Worm (Caenorhabditis elegans) whole organism, L1 larva: Measurements from ENCODE around the gene ZK105.11.

Experiments used
- Y116A8C.19 ChIP-seq: sonication (generic microtip); optimal IDR thresholded peaks from 2 replicates; lab custom pipeline; 2016; ENCODE audit warnings: missing compliant biosample characterization, missing genetic modification characterization, borderline replicate concordance
- alr-1 ChIP-seq: fragments of 200-800 bp; sonication (Bioruptor generic); optimal IDR thresholded peaks from 2 replicates; lab custom pipeline; 2018; ENCODE audit warnings: borderline replicate concordance, mild to moderate bottlenecking, missing genetic modification characterization, missing compliant biosample characterization
- blmp-1 ChIP-seq: fragments of 150-350 bp; optimal IDR thresholded peaks from 2 replicates; lab custom pipeline; 2014; ENCODE audit warnings: missing biosample characterization, missing genetic modification characterization
- ceh-90 ChIP-seq: sonication (generic microtip); optimal IDR thresholded peaks from 2 replicates; lab custom pipeline; 2016; ENCODE audit warnings: missing genetic modification characterization, missing compliant biosample characterization
- ces-1 ChIP-seq: fragments of 150-350 bp; optimal IDR thresholded peaks from 2 replicates; lab custom pipeline; 2014; ENCODE audit warnings: missing biosample characterization, missing genetic modification reagents, missing genetic modification characterization
- dsc-1 ChIP-seq: sonication (generic microtip); optimal IDR thresholded peaks from 2 replicates; lab custom pipeline; 2016; ENCODE audit warnings: mild to moderate bottlenecking, missing genetic modification characterization, missing compliant biosample characterization
- efl-1 ChIP-seq, 4 experiments: fragments of 150-350 bp; optimal IDR thresholded peaks in 3 of 4; peaks in 1 of 4; 1 replicate in 1 of 4; 2 replicates in 3 of 4; lab custom pipeline; 2014; ENCODE audit warnings: missing biosample characterization in 2 of 4, missing genetic modification characterization in 2 of 4, missing genetic modification reagents in 2 of 4
- efl-3 ChIP-seq: fragments of 200-800 bp; sonication (Bioruptor generic); optimal IDR thresholded peaks from 2 replicates; lab custom pipeline; 2018; ENCODE audit warnings: mild to moderate bottlenecking, missing genetic modification characterization, missing compliant biosample characterization
- elt-2 ChIP-seq: sonication (generic microtip); optimal IDR thresholded peaks from 2 replicates; lab custom pipeline; 2016; ENCODE audit warnings: missing genetic modification characterization, mild to moderate bottlenecking, inconsistent platforms, missing compliant biosample characterization, missing genetic modification reagents
- ets-5 ChIP-seq: fragments of 200-800 bp; sonication (Bioruptor generic); IDR thresholded peaks from 2 replicates; pipeline ENCODE4 v1.3.6; 2022; ENCODE audit warnings: missing genetic modification characterization, missing compliant biosample characterization
- fkh-10 ChIP-seq: sonication (generic microtip); optimal IDR thresholded peaks from 2 replicates; lab custom pipeline; 2017; ENCODE audit warnings: missing biosample characterization, missing genetic modification reagents, missing genetic modification characterization
- fkh-4 ChIP-seq: sonication (generic microtip); optimal IDR thresholded peaks from 2 replicates; lab custom pipeline; 2016; ENCODE audit warnings: missing compliant biosample characterization, missing genetic modification characterization, borderline replicate concordance
- grh-1 ChIP-seq: fragments of 200-800 bp; sonication (Bioruptor generic); IDR thresholded peaks from 2 replicates; pipeline ENCODE4 v1.3.6; 2022; ENCODE audit warnings: missing genetic modification reagents, missing genetic modification characterization, missing compliant biosample characterization
- lin-14 ChIP-seq: fragments of 200-800 bp; sonication (Bioruptor generic); optimal IDR thresholded peaks from 2 replicates; lab custom pipeline; 2018; ENCODE audit warnings: mild to moderate bottlenecking, missing genetic modification characterization, moderate library complexity, missing compliant biosample characterization
- lir-3 ChIP-seq: sonication (generic microtip); optimal IDR thresholded peaks from 2 replicates; lab custom pipeline; 2016; ENCODE audit warnings: mild to moderate bottlenecking, missing genetic modification characterization, moderate library complexity, missing compliant biosample characterization; ENCODE audit not compliant: poor library complexity
- mef-2 ChIP-seq: fragments of 150-350 bp; optimal IDR thresholded peaks from 2 replicates; lab custom pipeline; 2014; ENCODE audit warnings: missing biosample characterization, missing genetic modification characterization
- mep-1 ChIP-seq: fragments of 150-350 bp; optimal IDR thresholded peaks from 2 replicates; lab custom pipeline; 2014; ENCODE audit warnings: missing biosample characterization, missing genetic modification characterization
- nhr-12 ChIP-seq: sonication (generic microtip); optimal IDR thresholded peaks from 2 replicates; lab custom pipeline; 2017; ENCODE audit warnings: missing biosample characterization, missing genetic modification characterization
- nhr-47 ChIP-seq: sonication (generic microtip); optimal IDR thresholded peaks from 2 replicates; lab custom pipeline; 2016; ENCODE audit warnings: mild to moderate bottlenecking, missing genetic modification characterization, moderate library complexity, missing compliant biosample characterization
- nhr-71 ChIP-seq: sonication (generic microtip); optimal IDR thresholded peaks from 2 replicates; lab custom pipeline; 2016; ENCODE audit warnings: mild to moderate bottlenecking, missing genetic modification characterization, moderate library complexity, missing compliant biosample characterization
- nhr-84 ChIP-seq: sonication (generic microtip); optimal IDR thresholded peaks from 2 replicates; lab custom pipeline; 2017; ENCODE audit warnings: missing biosample characterization, missing genetic modification characterization
- nhr-85 ChIP-seq: sonication (generic microtip); peaks from one replicate; lab custom pipeline; 2016; ENCODE audit warnings: missing genetic modification characterization, inconsistent platforms, missing compliant biosample characterization
- pag-3 ChIP-seq: sonication (generic microtip); optimal IDR thresholded peaks from 2 replicates; lab custom pipeline; 2017; ENCODE audit warnings: missing genetic modification characterization, mild to moderate bottlenecking, missing compliant biosample characterization, antibody characterized with exemption, borderline replicate concordance; ENCODE audit not compliant: insufficient read depth
- snpc-4 ChIP-seq: fragments of 150-350 bp; optimal IDR thresholded peaks from 2 replicates; lab custom pipeline; 2014; ENCODE audit warnings: missing biosample characterization, missing genetic modification characterization
- unc-62 ChIP-seq: fragments of 150-350 bp; optimal IDR thresholded peaks from 2 replicates; lab custom pipeline; 2014; ENCODE audit warnings: missing biosample characterization, missing genetic modification reagents, missing genetic modification characterization
- unc-98 ChIP-seq: fragments of 200-800 bp; sonication (Bioruptor generic); IDR thresholded peaks from 2 replicates; pipeline ENCODE4 v1.3.6; 2022; ENCODE audit warnings: missing genetic modification characterization, missing compliant biosample characterization
- xbp-1 ChIP-seq: sonication (generic microtip); optimal IDR thresholded peaks from 2 replicates; lab custom pipeline; 2016; ENCODE audit warnings: missing genetic modification characterization, missing compliant biosample characterization
- zag-1 ChIP-seq: fragments of 150-350 bp; optimal IDR thresholded peaks from 2 replicates; lab custom pipeline; 2014; ENCODE audit warnings: missing biosample characterization, missing genetic modification characterization
- zip-4 ChIP-seq: fragments of 200-800 bp; sonication (Bioruptor generic); optimal IDR thresholded peaks from 2 replicates; lab custom pipeline; 2018; ENCODE audit warnings: mild to moderate bottlenecking, missing genetic modification characterization, moderate library complexity, missing compliant biosample characterization
- ztf-11 ChIP-seq, 2 experiments: sonication (generic microtip); optimal IDR thresholded peaks; 2 replicates each; lab custom pipeline; 2016 to 2017; ENCODE audit warnings: missing genetic modification characterization in 2 of 2, missing biosample characterization in 1 of 2, missing compliant biosample characterization in 1 of 2

ZK105.11 gene

ce11 chrV:7745903-7746302 is 37.5 kb upstream of the ZK105.11 start:
- TF ChIP-seq ets-5 (no peak), snpc-4 (tag; lab: Kevin White, UChicago) (no peak), nhr-47 (tag; lab: Kevin White, UChicago) (peak; percentile 19), lin-14 (GFP tag; lab: Kevin White, UChicago) (peak; percentile 63), mef-2 (tag; lab: Kevin White, UChicago) (no peak), fkh-4 (tag; lab: Kevin White, UChicago) (no peak), efl-1 (optimal IDR thresholded peaks at IDR 0.05; lab: Kevin White, UChicago) (peak in 1 of 2 experiments; percentile 23), efl-1 (GFP tag; optimal IDR thresholded peaks at IDR 0.05 in 1 of 2; lab: Kevin White, UChicago) (no peak), dsc-1 (peak; percentile 10), Y116A8C.19 (no peak), ztf-11 (tag; optimal IDR thresholded peaks at IDR 0.05; lab: Kevin White, UChicago) (peak in 1 of 2 experiments; percentile 11), unc-62 (GFP tag; lab: Kevin White, UChicago) (peak; percentile 39), zag-1 (tag; lab: Kevin White, UChicago) (no peak), nhr-71 (tag; lab: Kevin White, UChicago) (peak; percentile 12)
- TF ChIP-seq, all 84 proteins: peak for 7

ce11 chrV:7745386-7745785 is 37.0 kb upstream of the ZK105.11 start:
- TF ChIP-seq efl-1 (optimal IDR thresholded peaks at IDR 0.05; lab: Kevin White, UChicago): no peak
- TF ChIP-seq efl-1 (GFP tag; optimal IDR thresholded peaks at IDR 0.05 in 1 of 2; lab: Kevin White, UChicago): peak in 1 of 2 experiments; percentile 72
- no peak for TF ChIP-seq unc-98 (GFP tag; lab: Robert Waterston, UW)
- no peak for TF ChIP-seq grh-1 (GFP tag; lab: Robert Waterston, UW)
- no peak for TF ChIP-seq alr-1 (tag; lab: Kevin White, UChicago)

- TF ChIP-seq elt-2 (tag; lab: Kevin White, UChicago): peak; percentile 18
- TF ChIP-seq lir-3 (tag; lab: Kevin White, UChicago): no peak
- TF ChIP-seq Y116A8C.19: no peak
- no peak for TF ChIP-seq nhr-12 (tag; lab: Kevin White, UChicago)
- TF ChIP-seq unc-98 (GFP tag; lab: Robert Waterston, UW): no peak
- no peak for TF ChIP-seq ets-5
- no peak for TF ChIP-seq efl-1 (optimal IDR thresholded peaks at IDR 0.05; lab: Kevin White, UChicago)
- TF ChIP-seq efl-1 (GFP tag; optimal IDR thresholded peaks at IDR 0.05 in 1 of 2; lab: Kevin White, UChicago): peak in 1 of 2 experiments; percentile 62
- TF ChIP-seq zip-4 (GFP tag; lab: Kevin White, UChicago): no peak
- no peak for TF ChIP-seq ceh-90 (tag; lab: Kevin White, UChicago)
- no peak for TF ChIP-seq xbp-1
These were observed 35.6 kb upstream of the ZK105.11 start for ce11 chrV:7744068-7744467.

ce11 chrV:7742485-7742959 is 34.1 kb upstream of the ZK105.11 start, which contains the start of gene fbxl-5:
fbxl-5 (plus strand) TSS chrV:7742909.
- no peak for TF ChIP-seq ets-5

ce11 chrV:7741918-7742317 is 33.5 kb upstream of the ZK105.11 start:
- TF ChIP-seq lin-14 (GFP tag; lab: Kevin White, UChicago): no peak
- TF ChIP-seq blmp-1 (tag; lab: Kevin White, UChicago): peak; percentile 2
- TF ChIP-seq, all 84 proteins: peak for 1

- peak; percentile 47 for TF ChIP-seq nhr-85 (tag; lab: Kevin White, UChicago)
- no peak for TF ChIP-seq efl-3 (GFP tag; lab: Kevin White, UChicago)
- no peak for TF ChIP-seq pag-3 (tag; lab: Kevin White, UChicago)
- peak; percentile 28 for TF ChIP-seq blmp-1 (tag; lab: Kevin White, UChicago)
- TF ChIP-seq, all 84 proteins: peak for 2
These were observed 31.5 kb upstream of the ZK105.11 start for ce11 chrV:7739949-7740348.

- TF ChIP-seq ces-1 (GFP tag; lab: Kevin White, UChicago) (no peak), nhr-84 (tag; lab: Kevin White, UChicago) (no peak), mep-1 (tag; lab: Kevin White, UChicago) (no peak), fkh-10 (GFP tag; lab: Kevin White, UChicago) (no peak), nhr-71 (tag; lab: Kevin White, UChicago) (no peak)
These were observed 29.3 kb upstream of the ZK105.11 start, which contains the start of gene srr-9 for ce11 chrV:7737710-7738109. srr-9 (plus strand) TSS chrV:7738010.
